Fruit fly (Drosophila melanogaster) whole organism, embryonic: ENCODE measurements around the gene mus101.

Experiments used
- Ada2b ChIP-seq: fragments of 200-800 bp; sonication (Bioruptor generic); IDR thresholded peaks from 2 replicates; pipeline ENCODE4 v1.3.6; 2022; ENCODE audit warnings: missing biosample characterization, missing genetic modification characterization
- Atf-2 ChIP-seq: fragments of 200-800 bp; sonication (Bioruptor generic); optimal IDR thresholded peaks from 2 replicates; lab custom pipeline; 2016; ENCODE audit warnings: missing biosample characterization, missing genetic modification characterization
- CG1024 ChIP-seq: fragments of 200-800 bp; sonication (Bioruptor generic); IDR thresholded peaks from 2 replicates; pipeline ENCODE4 v1.3.6; 2022; ENCODE audit warnings: missing biosample characterization, missing genetic modification characterization
- CG10543 ChIP-seq: fragments of 200-800 bp; sonication (Bioruptor generic); optimal IDR thresholded peaks from 3 replicates; lab custom pipeline; 2017; ENCODE audit warnings: missing biosample characterization, mild to moderate bottlenecking, missing genetic modification characterization, moderate library complexity
- CG10959 ChIP-seq: fragments of 200-800 bp; sonication (Bioruptor generic); IDR thresholded peaks from 2 replicates; pipeline ENCODE4 v1.3.6; 2022; ENCODE audit warnings: missing biosample characterization, missing genetic modification characterization
- CG10979 ChIP-seq: fragments of 200-800 bp; sonication (Bioruptor generic); optimal IDR thresholded peaks from 2 replicates; lab custom pipeline; 2018; ENCODE audit warnings: missing biosample characterization, mild to moderate bottlenecking, missing genetic modification characterization, moderate library complexity
- CG12769 ChIP-seq: fragments of 200-800 bp; sonication (Bioruptor generic); optimal IDR thresholded peaks from 2 replicates; lab custom pipeline; 2019; ENCODE audit warnings: missing biosample characterization, mild to moderate bottlenecking, missing genetic modification characterization, moderate library complexity
- CG13287 ChIP-seq: fragments of 200-800 bp; sonication (Bioruptor generic); IDR thresholded peaks from 2 replicates; pipeline ENCODE4 v1.3.6; 2022; ENCODE audit warnings: missing biosample characterization, missing genetic modification characterization; ENCODE audit not compliant: partially characterized antibody
- CG17328 ChIP-seq: fragments of 200-800 bp; sonication (Bioruptor generic); IDR thresholded peaks from 2 replicates; pipeline ENCODE4 v1.3.6; 2022; ENCODE audit warnings: missing biosample characterization, missing genetic modification characterization
- CG17361 ChIP-seq: fragments of 200-800 bp; sonication (Bioruptor generic); IDR thresholded peaks from 3 replicates; pipeline ENCODE4 v1.3.6; 2022; ENCODE audit warnings: missing biosample characterization, missing genetic modification characterization
- CG2199 ChIP-seq: fragments of 200-800 bp; sonication (Bioruptor generic); IDR thresholded peaks from 3 replicates; pipeline ENCODE4 v1.3.6; 2022; ENCODE audit warnings: missing biosample characterization, missing genetic modification characterization
- CG2712 ChIP-seq: fragments of 200-800 bp; optimal IDR thresholded peaks from 3 replicates; lab custom pipeline; 2019; ENCODE audit warnings: missing biosample characterization, mild to moderate bottlenecking, missing genetic modification characterization, moderate library complexity
- CG4282 ChIP-seq: fragments of 200-800 bp; sonication (Bioruptor generic); optimal IDR thresholded peaks from 2 replicates; lab custom pipeline; 2016; ENCODE audit warnings: missing biosample characterization, missing genetic modification characterization
- CG4360 ChIP-seq: fragments of 200-800 bp; sonication (Bioruptor generic); IDR thresholded peaks from 2 replicates; pipeline ENCODE4 v1.3.6; 2022; ENCODE audit warnings: missing biosample characterization, missing genetic modification characterization
- CG4707 ChIP-seq: fragments of 200-800 bp; sonication (Bioruptor generic); optimal IDR thresholded peaks from 2 replicates; lab custom pipeline; 2018; ENCODE audit warnings: missing biosample characterization, mild to moderate bottlenecking, missing genetic modification characterization, moderate library complexity
- CG4730 ChIP-seq: fragments of 200-800 bp; sonication (Bioruptor generic); IDR thresholded peaks from 2 replicates; pipeline ENCODE4 v1.3.6; 2022; ENCODE audit warnings: missing biosample characterization, missing genetic modification characterization
- CG6175 ChIP-seq: fragments of 200-800 bp; sonication (Bioruptor generic); IDR thresholded peaks from 3 replicates; pipeline ENCODE4 v1.3.6; 2022; ENCODE audit warnings: missing biosample characterization, missing genetic modification characterization
- CG6689 ChIP-seq: fragments of 200-800 bp; sonication (Bioruptor generic); IDR thresholded peaks from 2 replicates; pipeline ENCODE4 v1.3.6; 2022; ENCODE audit warnings: missing biosample characterization, missing genetic modification characterization
- CG8290 ChIP-seq, 3 experiments: fragments of 200-800 bp; sonication (Bioruptor generic); optimal IDR thresholded peaks; 2 replicates each; lab custom pipeline; 2016 to 2019; ENCODE audit warnings: missing biosample characterization in 3 of 3, missing genetic modification characterization in 3 of 3, mild to moderate bottlenecking in 2 of 3, moderate library complexity in 1 of 3
- CG9797 ChIP-seq: fragments of 200-800 bp; sonication (Bioruptor generic); optimal IDR thresholded peaks from 3 replicates; lab custom pipeline; 2018; ENCODE audit warnings: missing biosample characterization, mild to moderate bottlenecking, missing genetic modification characterization
- CoRest ChIP-seq: fragments of 200-800 bp; sonication (Bioruptor generic); optimal IDR thresholded peaks from 3 replicates; lab custom pipeline; 2018; ENCODE audit warnings: missing biosample characterization, mild to moderate bottlenecking, missing genetic modification characterization, moderate library complexity
- CrebB ChIP-seq: fragments of 200-800 bp; sonication (Bioruptor generic); optimal IDR thresholded peaks from 3 replicates; lab custom pipeline; 2018; ENCODE audit warnings: missing biosample characterization, mild to moderate bottlenecking, missing genetic modification characterization
- Dbx ChIP-seq: fragments of 200-800 bp; sonication (Bioruptor generic); IDR thresholded peaks from 3 replicates; pipeline ENCODE4 v1.3.6; 2022; ENCODE audit warnings: missing biosample characterization, missing genetic modification characterization
- Nf-YA ChIP-seq: fragments of 200-800 bp; sonication (Bioruptor generic); IDR thresholded peaks from 2 replicates; pipeline ENCODE4 v1.3.6; 2022; ENCODE audit warnings: missing biosample characterization, missing genetic modification characterization
- Side ChIP-seq: fragments of 200-800 bp; sonication (Bioruptor generic); optimal IDR thresholded peaks from 2 replicates; lab custom pipeline; 2016; ENCODE audit warnings: missing biosample characterization, missing genetic modification characterization
- TFAM ChIP-seq: fragments of 200-800 bp; sonication (Bioruptor generic); optimal IDR thresholded peaks from 2 replicates; lab custom pipeline; 2017; ENCODE audit warnings: missing biosample characterization, missing genetic modification characterization, inconsistent platforms
- abd-A ChIP-seq: fragments of 200-800 bp; sonication (Bioruptor generic); optimal IDR thresholded peaks from 3 replicates; lab custom pipeline; 2019; ENCODE audit warnings: missing biosample characterization, mild to moderate bottlenecking, missing genetic modification characterization, moderate library complexity
- ara ChIP-seq: fragments of 200-800 bp; sonication (Bioruptor generic); IDR thresholded peaks from 2 replicates; pipeline ENCODE4 v1.3.6; 2022; ENCODE audit warnings: missing biosample characterization, missing genetic modification characterization
- ash1 ChIP-seq: fragments of 200-800 bp; sonication (Bioruptor generic); optimal IDR thresholded peaks from 2 replicates; lab custom pipeline; 2018; ENCODE audit warnings: missing biosample characterization, mild to moderate bottlenecking, missing genetic modification characterization
- bab2 ChIP-seq: fragments of 200-800 bp; sonication (Bioruptor generic); optimal IDR thresholded peaks from 2 replicates; lab custom pipeline; 2016; ENCODE audit warnings: missing biosample characterization, missing genetic modification characterization
- bcd ChIP-seq: fragments of 200-800 bp; sonication (Bioruptor generic); optimal IDR thresholded peaks from 2 replicates; lab custom pipeline; 2017; ENCODE audit warnings: missing biosample characterization, mild to moderate bottlenecking, missing genetic modification characterization
- bigmax ChIP-seq: fragments of 200-800 bp; sonication (Bioruptor generic); optimal IDR thresholded peaks from 2 replicates; lab custom pipeline; 2018; ENCODE audit warnings: missing biosample characterization, mild to moderate bottlenecking, missing genetic modification characterization
- cato ChIP-seq: fragments of 200-800 bp; sonication (Bioruptor generic); optimal IDR thresholded peaks from 2 replicates; lab custom pipeline; 2016; ENCODE audit warnings: missing biosample characterization, missing genetic modification characterization, borderline replicate concordance
- crp ChIP-seq, 2 experiments: fragments of 200-800 bp; sonication (Bioruptor generic); optimal IDR thresholded peaks; 2 replicates in 1 of 2; 3 replicates in 1 of 2; lab custom pipeline; 2017; ENCODE audit warnings: missing biosample characterization in 2 of 2, missing genetic modification characterization in 2 of 2, mild to moderate bottlenecking in 1 of 2, moderate library complexity in 1 of 2
- danr ChIP-seq: fragments of 200-800 bp; sonication (Bioruptor generic); IDR thresholded peaks from 2 replicates; pipeline ENCODE4 v1.3.6; 2022; ENCODE audit warnings: missing biosample characterization, missing genetic modification characterization
- dimm ChIP-seq: fragments of 200-800 bp; sonication (Bioruptor generic); IDR thresholded peaks from 2 replicates; pipeline ENCODE4 v1.3.6; 2022; ENCODE audit warnings: missing biosample characterization, missing genetic modification characterization
- gcm2 ChIP-seq: fragments of 200-800 bp; sonication (Bioruptor generic); optimal IDR thresholded peaks from 2 replicates; lab custom pipeline; 2016; ENCODE audit warnings: missing biosample characterization, missing genetic modification characterization
- her ChIP-seq: fragments of 200-800 bp; sonication (Bioruptor generic); optimal IDR thresholded peaks from 2 replicates; lab custom pipeline; 2016; ENCODE audit warnings: missing biosample characterization, missing genetic modification characterization
- inv ChIP-seq: fragments of 200-800 bp; sonication (Bioruptor generic); IDR thresholded peaks from 2 replicates; pipeline ENCODE4 v1.3.6; 2022; ENCODE audit warnings: missing biosample characterization, missing genetic modification characterization; ENCODE audit not compliant: partially characterized antibody
- jigr1 ChIP-seq: fragments of 200-800 bp; sonication (Bioruptor generic); IDR thresholded peaks from 3 replicates; pipeline ENCODE4 v1.3.6; 2022; ENCODE audit warnings: missing biosample characterization, missing genetic modification characterization
- phol ChIP-seq: fragments of 200-800 bp; sonication (Bioruptor generic); optimal IDR thresholded peaks from 3 replicates; lab custom pipeline; 2018; ENCODE audit warnings: missing biosample characterization, mild to moderate bottlenecking, missing genetic modification characterization, moderate library complexity
- pum ChIP-seq: fragments of 200-800 bp; sonication (Bioruptor generic); optimal IDR thresholded peaks from 2 replicates; lab custom pipeline; 2016; ENCODE audit warnings: missing biosample characterization, missing genetic modification characterization
- sc ChIP-seq, 3 experiments: fragments of >200 bp in 2 of 3; fragments of 200-800 bp in 1 of 3; sonication (Bioruptor generic) in 1 of 3; optimal IDR thresholded peaks; 2 replicates in 2 of 3; 3 replicates in 1 of 3; lab custom pipeline; 2017; ENCODE audit warnings: mild to moderate bottlenecking in 1 of 3, missing biosample characterization in 1 of 3, missing genetic modification characterization in 1 of 3, missing genetic modification reagents in 1 of 3
- ssp ChIP-seq: fragments of 200-800 bp; sonication (Bioruptor generic); IDR thresholded peaks from 2 replicates; pipeline ENCODE4 v1.3.6; 2022; ENCODE audit warnings: missing biosample characterization, missing genetic modification characterization
- tup ChIP-seq: fragments of 200-800 bp; sonication (Bioruptor generic); optimal IDR thresholded peaks from 2 replicates; lab custom pipeline; 2016; ENCODE audit warnings: missing biosample characterization, mild to moderate bottlenecking, missing genetic modification characterization, moderate library complexity
- vfl ChIP-seq: fragments of 200-800 bp; sonication (Bioruptor generic); optimal IDR thresholded peaks from 2 replicates; lab custom pipeline; 2016; ENCODE audit warnings: missing biosample characterization, missing genetic modification characterization
- wdn ChIP-seq: fragments of 200-800 bp; sonication (Bioruptor generic); IDR thresholded peaks from 2 replicates; pipeline ENCODE4 v1.3.6; 2022; ENCODE audit warnings: missing biosample characterization, missing genetic modification characterization
- zen ChIP-seq: fragments of 200-800 bp; sonication (Bioruptor generic); optimal IDR thresholded peaks from 3 replicates; lab custom pipeline; 2018; ENCODE audit warnings: missing biosample characterization, mild to moderate bottlenecking, missing genetic modification characterization, moderate library complexity
- zfh1 ChIP-seq: fragments of 200-800 bp; sonication (Bioruptor generic); IDR thresholded peaks from 3 replicates; pipeline ENCODE4 v1.3.6; 2022; ENCODE audit warnings: missing biosample characterization, missing genetic modification characterization
- zfh2 ChIP-seq: fragments of 200-800 bp; sonication (Bioruptor generic); optimal IDR thresholded peaks from 2 replicates; lab custom pipeline; 2016; ENCODE audit warnings: missing biosample characterization, missing genetic modification characterization

Gene mus101

dm6 chrX:13756776-13757312 is 34.8 kb downstream of the mus101 start, which contains the start of the genes CG32625 and Rtc1 (continued):
- TF ChIP-seq CG4282 (GFP tag; lab: Kevin White, UChicago) (no peak), CG13287 (peak; percentile 73), CG9797 (GFP tag; lab: Kevin White, UChicago) (peak; percentile 22), ara (GFP tag; lab: Robert Waterston, UW) (peak; percentile 48; the same call in 1 of the 2 replicates), zen (peak; percentile 24), jigr1 (GFP tag; lab: Robert Waterston, UW) (no peak), CG10959 (no peak), phol (peak; percentile 62), CG6689 (GFP tag; lab: Robert Waterston, UW) (no peak), wdn (GFP tag; lab: Robert Waterston, UW) (no peak), CG8290 (GFP tag; optimal IDR thresholded peaks at IDR 0.05; lab: Kevin White, UChicago) (peak; percentile 13), CG8290 (tag; optimal IDR thresholded peaks at IDR 0.05; lab: Kevin White, UChicago) (peak; percentile 30 to 57), pum (GFP tag; lab: Kevin White, UChicago) (no peak), CG2199 (no peak), danr (GFP tag; lab: Robert Waterston, UW) (no peak), her (GFP tag; lab: Kevin White, UChicago) (no peak), zfh2 (GFP tag; lab: Kevin White, UChicago) (no peak), CG4360 (GFP tag; lab: Robert Waterston, UW) (peak; percentile 66), abd-A (tag; lab: Kevin White, UChicago) (no peak), CG10979 (tag; lab: Kevin White, UChicago) (peak; percentile 46), vfl (no peak), crp (GFP tag; optimal IDR thresholded peaks at IDR 0.05; lab: Kevin White, UChicago) (no peak), cato (GFP tag; lab: Kevin White, UChicago) (no peak), ash1 (GFP tag; lab: Kevin White, UChicago) (no peak), CG10543 (GFP tag; lab: Kevin White, UChicago) (no peak), CG1024 (GFP tag; lab: Robert Waterston, UW) (peak; percentile 57), ssp (GFP tag; lab: Robert Waterston, UW) (no peak), Side (GFP tag; lab: Kevin White, UChicago) (no peak), dimm (GFP tag; lab: Robert Waterston, UW) (no peak), CG4707 (no peak), CG4730 (GFP tag; lab: Robert Waterston, UW) (0 out of 2 replicates have a peak, but pooled peaks have one; percentile 7), CG6175 (GFP tag; lab: Robert Waterston, UW) (no peak), bigmax (GFP tag; lab: Kevin White, UChicago) (no peak), Ada2b (GFP tag; lab: Robert Waterston, UW) (peak; percentile 53), CG17361 (GFP tag; lab: Robert Waterston, UW) (peak; percentile 64), CG12769 (tag; lab: Kevin White, UChicago) (no peak), Atf-2 (GFP tag; lab: Kevin White, UChicago) (no peak), tup (GFP tag; lab: Kevin White, UChicago) (no peak), inv (GFP tag; lab: Robert Waterston, UW) (0 out of 2 replicates have a peak, but pooled peaks have one; percentile 16), bcd (GFP tag; lab: Kevin White, UChicago) (peak; percentile 19), Dbx (GFP tag; lab: Robert Waterston, UW) (peak; percentile 42; the same call in 1 of the 3 replicates), zfh1 (GFP tag; lab: Robert Waterston, UW) (peak; percentile 62; the same call in 2 of the 3 replicates), gcm2 (GFP tag; lab: Kevin White, UChicago) (no peak), CG2712 (tag; lab: Kevin White, UChicago) (peak; percentile 67), sc (optimal IDR thresholded peaks at IDR 0.05; lab: Kevin White, UChicago) (no peak), sc (GFP tag; optimal IDR thresholded peaks at IDR 0.05; lab: Kevin White, UChicago) (no peak), CrebB (tag; lab: Kevin White, UChicago) (peak; percentile 16), bab2 (GFP tag; lab: Kevin White, UChicago) (no peak), CoRest (peak; percentile 60), CG17328 (GFP tag; lab: Robert Waterston, UW) (peak; percentile 54; the same call in 1 of the 2 replicates), TFAM (GFP tag; lab: Kevin White, UChicago) (no peak), Nf-YA (no peak)
